Worm (Caenorhabditis elegans) whole organism, late embryonic: ENCODE results near the gene F23H12.10.

ENCODE experiments used
- C08G9.2 ChIP-seq: sonication (generic microtip); optimal IDR thresholded peaks from 2 replicates; lab custom pipeline; 2016; ENCODE audit warnings: mild to moderate bottlenecking, missing genetic modification characterization, moderate library complexity, missing compliant biosample characterization
- Y22D7AL.16 ChIP-seq: sonication (generic microtip); optimal IDR thresholded peaks from 2 replicates; lab custom pipeline; 2016; ENCODE audit warnings: missing genetic modification characterization, missing compliant biosample characterization
- ama-1 ChIP-seq: fragments of 150-350 bp; optimal IDR thresholded peaks from 2 replicates; lab custom pipeline; 2014
- ceh-14 ChIP-seq: sonication (generic microtip); optimal IDR thresholded peaks from 2 replicates; lab custom pipeline; 2016; ENCODE audit warnings: missing genotype, missing genetic modification characterization, missing compliant biosample characterization
- ceh-22 ChIP-seq: sonication (generic microtip); optimal IDR thresholded peaks from 2 replicates; lab custom pipeline; 2017; ENCODE audit warnings: missing biosample characterization, missing genetic modification characterization
- ceh-30 ChIP-seq: fragments of 150-350 bp; optimal IDR thresholded peaks from 2 replicates; lab custom pipeline; 2014; ENCODE audit warnings: missing biosample characterization, missing genetic modification characterization
- ceh-31 ChIP-seq: sonication (generic microtip); optimal IDR thresholded peaks from 2 replicates; lab custom pipeline; 2016; ENCODE audit warnings: missing genetic modification characterization, missing compliant biosample characterization
- ceh-34 ChIP-seq: sonication (generic microtip); optimal IDR thresholded peaks from 2 replicates; lab custom pipeline; 2016; ENCODE audit warnings: mild to moderate bottlenecking, missing genetic modification characterization, missing compliant biosample characterization
- ceh-45 ChIP-seq: fragments of 200-800 bp; sonication (Bioruptor generic); IDR thresholded peaks from 2 replicates; pipeline ENCODE4 v1.3.6; 2022; ENCODE audit warnings: missing genetic modification reagents, missing genetic modification characterization, missing compliant biosample characterization
- ceh-6 ChIP-seq: fragments of 200-800 bp; sonication (Bioruptor generic); optimal IDR thresholded peaks from 2 replicates; lab custom pipeline; 2018; ENCODE audit warnings: mild to moderate bottlenecking, missing genetic modification characterization, missing compliant biosample characterization
- che-1 ChIP-seq: sonication (generic microtip); optimal IDR thresholded peaks from 2 replicates; lab custom pipeline; 2016; ENCODE audit warnings: mild to moderate bottlenecking, missing genetic modification characterization, missing compliant biosample characterization
- elt-2 ChIP-seq: sonication (generic microtip); optimal IDR thresholded peaks from 2 replicates; lab custom pipeline; 2016; ENCODE audit warnings: missing genetic modification reagents, missing genetic modification characterization, missing compliant biosample characterization
- elt-4 ChIP-seq: sonication (generic microtip); optimal IDR thresholded peaks from 2 replicates; lab custom pipeline; 2016; ENCODE audit warnings: missing genetic modification characterization, missing compliant biosample characterization
- ets-4 ChIP-seq: sonication (generic microtip); optimal IDR thresholded peaks from 2 replicates; lab custom pipeline; 2016; ENCODE audit warnings: missing genetic modification characterization, missing compliant biosample characterization
- fkh-10 ChIP-seq: fragments of 150-350 bp; optimal IDR thresholded peaks from 2 replicates; lab custom pipeline; 2014; ENCODE audit warnings: missing biosample characterization, missing genetic modification reagents, missing genetic modification characterization
- fkh-6 ChIP-seq: sonication (generic microtip); optimal IDR thresholded peaks from 2 replicates; lab custom pipeline; 2016; ENCODE audit warnings: missing genetic modification characterization, missing compliant biosample characterization
- gmeb-2 ChIP-seq: sonication (generic microtip); optimal IDR thresholded peaks from 2 replicates; lab custom pipeline; 2016; ENCODE audit warnings: missing genetic modification characterization, inconsistent platforms, missing compliant biosample characterization
- hlh-6 ChIP-seq: sonication (generic microtip); optimal IDR thresholded peaks from 2 replicates; lab custom pipeline; 2016; ENCODE audit warnings: missing genotype, missing genetic modification characterization, missing compliant biosample characterization
- hlh-8 ChIP-seq: sonication (generic microtip); optimal IDR thresholded peaks from 2 replicates; lab custom pipeline; 2016; ENCODE audit warnings: missing genotype, missing genetic modification characterization, missing compliant biosample characterization
- madf-2 ChIP-seq: sonication (generic microtip); optimal IDR thresholded peaks from 2 replicates; lab custom pipeline; 2017; ENCODE audit warnings: missing genetic modification characterization, missing compliant biosample characterization
- mec-3 ChIP-seq: sonication (generic microtip); optimal IDR thresholded peaks from 2 replicates; lab custom pipeline; 2016; ENCODE audit warnings: borderline replicate concordance, missing genetic modification characterization, missing compliant biosample characterization
- nhr-11 ChIP-seq: fragments of 150-350 bp; optimal IDR thresholded peaks from 2 replicates; lab custom pipeline; 2014; ENCODE audit warnings: missing biosample characterization, missing genetic modification characterization
- nhr-232 ChIP-seq: sonication (generic microtip); optimal IDR thresholded peaks from 2 replicates; lab custom pipeline; 2016; ENCODE audit warnings: missing genetic modification characterization, missing compliant biosample characterization
- npax-4 ChIP-seq: sonication (generic microtip); optimal IDR thresholded peaks from 2 replicates; lab custom pipeline; 2016; ENCODE audit warnings: missing genetic modification characterization, missing compliant biosample characterization
- odd-2 ChIP-seq: sonication (generic microtip); optimal IDR thresholded peaks from 2 replicates; lab custom pipeline; 2017; ENCODE audit warnings: antibody characterized with exemption, mild to moderate bottlenecking, missing genetic modification characterization, missing compliant biosample characterization
- pax-1 ChIP-seq: fragments of 150-350 bp; optimal IDR thresholded peaks from 2 replicates; lab custom pipeline; 2014; ENCODE audit warnings: missing biosample characterization, missing genetic modification characterization
- pha-2 ChIP-seq: sonication (generic microtip); optimal IDR thresholded peaks from 2 replicates; lab custom pipeline; 2017; ENCODE audit warnings: mild to moderate bottlenecking, missing genetic modification characterization, missing compliant biosample characterization
- pha-4 ChIP-seq: fragments of 150-350 bp; optimal IDR thresholded peaks from 2 replicates; lab custom pipeline; 2018; ENCODE audit warnings: missing biosample characterization, missing genetic modification reagents, missing genetic modification characterization
- pqm-1 ChIP-seq: sonication (generic microtip); optimal IDR thresholded peaks from 2 replicates; lab custom pipeline; 2016; ENCODE audit warnings: missing genetic modification characterization, missing compliant biosample characterization
- sdc-2 ChIP-seq: sonication (generic microtip); optimal IDR thresholded peaks from 2 replicates; lab custom pipeline; 2016; ENCODE audit warnings: missing genotype, missing genetic modification characterization, missing compliant biosample characterization
- syd-9 ChIP-seq: sonication (generic microtip); optimal IDR thresholded peaks from 2 replicates; lab custom pipeline; 2016; ENCODE audit warnings: mild to moderate bottlenecking, missing genetic modification characterization, moderate library complexity, missing compliant biosample characterization
- tbx-2 ChIP-seq: sonication (generic microtip); optimal IDR thresholded peaks from 2 replicates; lab custom pipeline; 2016; ENCODE audit warnings: missing genetic modification characterization, missing compliant biosample characterization
- tbx-7 ChIP-seq: sonication (generic microtip); optimal IDR thresholded peaks from 2 replicates; lab custom pipeline; 2016; ENCODE audit warnings: missing genotype, missing genetic modification characterization, missing compliant biosample characterization
- ttx-3 ChIP-seq: sonication (generic microtip); optimal IDR thresholded peaks from 2 replicates; lab custom pipeline; 2016; ENCODE audit warnings: missing genetic modification reagents, missing genetic modification characterization, missing compliant biosample characterization
- unc-42 ChIP-seq: sonication (generic microtip); optimal IDR thresholded peaks from 2 replicates; lab custom pipeline; 2016; ENCODE audit warnings: missing genotype, missing genetic modification characterization, missing compliant biosample characterization
- unc-86 ChIP-seq: sonication (generic microtip); optimal IDR thresholded peaks from 2 replicates; lab custom pipeline; 2016; ENCODE audit warnings: missing genetic modification characterization, missing compliant biosample characterization
- zip-5 ChIP-seq: sonication (generic microtip); optimal IDR thresholded peaks from 2 replicates; lab custom pipeline; 2016; ENCODE audit warnings: missing genetic modification characterization, missing compliant biosample characterization
- ztf-16 ChIP-seq: sonication (generic microtip); optimal IDR thresholded peaks from 2 replicates; lab custom pipeline; 2017; ENCODE audit warnings: missing genetic modification characterization, missing compliant biosample characterization

The F23H12.10 gene

DNA sequence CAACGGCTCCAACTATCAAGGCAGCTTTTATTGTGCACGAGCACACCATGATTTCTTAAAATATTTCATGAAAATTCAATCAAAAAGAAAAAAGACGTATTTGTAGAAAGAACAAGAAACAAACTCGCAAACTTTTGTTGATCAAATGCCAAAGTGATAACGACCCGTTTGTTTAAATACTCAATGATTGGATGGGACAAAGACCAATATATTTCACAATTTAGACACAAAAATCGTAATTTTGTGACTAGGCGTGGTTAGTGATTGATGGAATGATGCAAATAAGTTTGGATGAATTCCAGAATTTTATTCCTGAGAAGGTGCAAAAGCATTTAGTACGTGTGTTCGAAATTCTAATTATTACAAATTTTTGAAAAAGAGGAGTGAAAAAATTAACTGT lies 41.6 kb upstream of the F23H12.10 start, which contains the start of gene cdr-2:
TSS of gene cdr-2 (minus strand) at position 54 of the 400 bp plus-strand sequence.
- TF ChIP-seq che-1 = no peak
- TF ChIP-seq ceh-30 = no peak
- no peak for TF ChIP-seq ceh-6
- TF ChIP-seq nhr-232 (tag; lab: Kevin White, UChicago) = no peak
- TF ChIP-seq hlh-6 (tag; lab: Kevin White, UChicago) = no peak
- no peak for TF ChIP-seq hlh-8 (tag; lab: Kevin White, UChicago)

DNA sequence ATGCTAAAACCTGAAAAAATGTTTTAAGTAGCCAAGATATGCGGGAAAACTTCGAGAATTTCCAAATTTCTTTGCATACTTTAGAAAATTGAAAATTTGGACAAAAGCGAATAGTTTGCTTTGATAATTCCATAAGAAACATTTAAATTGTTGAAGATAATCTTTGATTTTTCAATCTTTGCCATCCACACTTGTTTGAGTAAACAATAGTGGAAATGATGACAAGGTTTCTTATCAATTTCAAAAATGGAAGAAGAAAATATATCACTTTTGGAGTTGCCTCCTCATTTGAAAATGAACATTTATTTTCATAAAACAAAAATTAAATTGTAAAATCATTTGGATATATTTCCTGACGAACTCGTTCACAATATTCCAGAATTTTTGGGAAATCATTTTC lies 40.3 kb upstream of the F23H12.10 start:
- TF ChIP-seq ets-4 (tag; lab: Kevin White, UChicago) (no peak), syd-9 (tag; lab: Kevin White, UChicago) (no peak), hlh-6 (tag; lab: Kevin White, UChicago) (no peak), hlh-8 (tag; lab: Kevin White, UChicago) (no peak)
- TF ChIP-seq, all 69 proteins: peak for 0

DNA sequence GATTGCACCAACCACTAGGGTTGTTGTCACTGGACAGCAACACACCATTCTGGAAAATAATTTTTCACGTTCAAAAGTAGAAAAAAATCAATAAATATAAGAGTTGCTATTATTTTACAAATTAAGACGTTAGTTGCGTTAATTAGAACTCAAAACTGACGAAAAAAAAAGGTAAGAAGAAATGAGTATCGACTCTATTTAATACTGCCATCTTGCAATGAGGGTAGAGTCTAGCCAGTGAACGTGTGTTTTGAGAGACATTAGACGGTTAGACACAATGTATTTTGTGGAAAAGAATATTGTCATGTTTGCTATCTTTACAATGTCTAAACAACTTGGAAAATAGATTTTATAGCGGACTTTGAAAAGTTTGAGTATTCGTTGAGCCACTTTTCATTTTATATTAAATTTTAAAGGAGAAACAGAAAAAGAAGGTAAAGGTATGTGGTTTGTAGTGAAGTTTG lies 39.6 kb upstream of the F23H12.10 start, which contains the start of gene cdr-6:
TSS of gene cdr-6 (minus strand) at position 51 of the 464 bp plus-strand sequence.
- TF ChIP-seq pqm-1 (tag; lab: Kevin White, UChicago) = no peak
- TF ChIP-seq ttx-3 = no peak
- TF ChIP-seq gmeb-2 (tag; lab: Kevin White, UChicago) = no peak
- TF ChIP-seq pax-1 (tag; lab: Kevin White, UChicago) = no peak
- TF ChIP-seq ama-1 (lab: Kevin White, UChicago) = no peak
- TF ChIP-seq zip-5 (tag; lab: Kevin White, UChicago) = no peak

DNA sequence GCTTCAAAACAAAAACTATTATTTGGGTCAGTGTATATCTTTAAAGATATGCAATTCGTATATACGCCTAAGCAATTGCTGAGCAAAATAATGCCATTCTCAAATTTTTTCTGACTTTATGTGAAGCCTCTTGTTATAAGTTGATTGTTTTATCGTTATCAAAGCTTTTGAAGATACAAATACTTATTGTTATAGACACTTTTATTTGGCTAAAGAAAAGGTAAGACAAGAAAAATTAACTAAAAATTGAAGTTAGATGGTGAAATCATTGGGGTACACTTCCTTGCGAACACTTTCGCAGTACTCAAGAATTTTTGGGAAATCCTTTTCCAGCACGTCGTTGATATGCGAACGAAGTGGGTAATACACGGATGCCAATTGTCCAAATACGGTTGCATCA lies 38.3 kb upstream of the F23H12.10 start:
- no peak for TF ChIP-seq unc-86
- no peak for TF ChIP-seq pax-1 (tag; lab: Kevin White, UChicago)
- TF ChIP-seq mec-3 (tag; lab: Kevin White, UChicago) = no peak
- no peak for TF ChIP-seq ceh-14
- no peak for TF ChIP-seq pha-2 (tag; lab: Kevin White, UChicago)
- TF ChIP-seq fkh-10 (GFP tag; lab: Kevin White, UChicago) = no peak
- TF ChIP-seq ceh-45 = no peak
- no peak for TF ChIP-seq nhr-11 (tag; lab: Kevin White, UChicago)
- TF ChIP-seq che-1 = no peak
- no peak for TF ChIP-seq ceh-22
- no peak for TF ChIP-seq npax-4 (tag; lab: Kevin White, UChicago)
- no peak for TF ChIP-seq ets-4 (tag; lab: Kevin White, UChicago)
- no peak for TF ChIP-seq ttx-3
- TF ChIP-seq madf-2 = no peak
- TF ChIP-seq ceh-31 (tag; lab: Kevin White, UChicago) = no peak
- TF ChIP-seq odd-2 (tag; lab: Kevin White, UChicago) = no peak
- TF ChIP-seq elt-2 (tag; lab: Kevin White, UChicago) = no peak

DNA sequence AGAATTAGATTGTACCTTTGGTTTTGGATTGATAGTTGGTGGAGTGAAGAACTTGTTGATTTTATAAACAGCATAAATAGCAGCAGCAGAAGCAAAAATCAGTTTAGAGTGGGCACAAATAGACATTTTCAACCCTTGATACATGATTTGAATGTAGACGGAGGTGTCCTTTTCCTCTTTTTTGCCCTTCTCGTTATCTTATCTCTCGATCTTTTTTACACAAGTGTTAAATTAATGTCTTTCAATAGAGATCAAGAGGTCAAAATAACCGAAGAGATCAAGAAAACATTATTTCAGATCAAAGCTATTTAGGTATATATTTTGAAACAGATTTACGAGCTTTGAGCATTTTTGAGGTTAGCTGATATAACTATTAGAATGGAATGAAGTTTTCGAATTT lies 37.8 kb upstream of the F23H12.10 start, which contains the start of gene cdr-7:
TSS of gene cdr-7 (minus strand) at position 205 of the 400 bp plus-strand sequence.
- TF ChIP-seq npax-4 (tag; lab: Kevin White, UChicago) = no peak
- TF ChIP-seq pha-4 (tag; lab: Kevin White, UChicago) = no peak
- no peak for TF ChIP-seq tbx-7 (tag; lab: Kevin White, UChicago)
- no peak for TF ChIP-seq hlh-6 (tag; lab: Kevin White, UChicago)
- TF ChIP-seq unc-42 (tag; lab: Kevin White, UChicago) = no peak
- TF ChIP-seq tbx-2 = no peak
- no peak for TF ChIP-seq ceh-45
- TF ChIP-seq zip-5 (tag; lab: Kevin White, UChicago) = no peak
- TF ChIP-seq mec-3 (tag; lab: Kevin White, UChicago) = no peak
- TF ChIP-seq fkh-6 (tag; lab: Kevin White, UChicago) = no peak
- no peak for TF ChIP-seq ceh-34 (tag; lab: Kevin White, UChicago)
- no peak for TF ChIP-seq elt-4 (tag; lab: Kevin White, UChicago)
- TF ChIP-seq gmeb-2 (tag; lab: Kevin White, UChicago) = no peak
- no peak for TF ChIP-seq odd-2 (tag; lab: Kevin White, UChicago)
- no peak for TF ChIP-seq ztf-16 (tag; lab: Kevin White, UChicago)
- TF ChIP-seq sdc-2 (tag; lab: Kevin White, UChicago) = no peak
- TF ChIP-seq ceh-30 = no peak
- TF ChIP-seq elt-2 (tag; lab: Kevin White, UChicago) = no peak
- no peak for TF ChIP-seq C08G9.2 (tag; lab: Kevin White, UChicago)
- TF ChIP-seq Y22D7AL.16 (tag; lab: Kevin White, UChicago) = no peak
